Fruit fly (Drosophila melanogaster) whole organism, pupa: Measurements from ENCODE around the gene CG34253.

ENCODE experiments used
- CG10348 ChIP-seq: fragments of 200-800 bp; sonication (Bioruptor generic); IDR thresholded peaks from 2 replicates; pipeline ENCODE4 v1.3.6; 2022; ENCODE audit warnings: missing biosample characterization, missing genetic modification characterization
- CG12605 ChIP-seq: fragments of 200-800 bp; sonication (Bioruptor generic); IDR thresholded peaks from 2 replicates; pipeline ENCODE4 v1.3.6; 2022; ENCODE audit warnings: missing biosample characterization, missing genetic modification characterization
- CG13204 ChIP-seq: fragments of 200-800 bp; sonication (Bioruptor generic); optimal IDR thresholded peaks from 2 replicates; lab custom pipeline; 2018; ENCODE audit warnings: missing biosample characterization, mild to moderate bottlenecking, missing genetic modification characterization, moderate library complexity
- CG14655 ChIP-seq: fragments of 200-800 bp; sonication (Bioruptor generic); optimal IDR thresholded peaks from 3 replicates; lab custom pipeline; 2017; ENCODE audit warnings: mild to moderate bottlenecking, missing biosample characterization, missing genetic modification reagents, missing genetic modification characterization
- CG15710 ChIP-seq: fragments of 200-800 bp; sonication (Bioruptor generic); optimal IDR thresholded peaks from 2 replicates; lab custom pipeline; 2018; ENCODE audit warnings: missing biosample characterization, mild to moderate bottlenecking, missing genetic modification characterization, moderate library complexity
- CG17806 ChIP-seq: fragments of 200-800 bp; sonication (Bioruptor generic); optimal IDR thresholded peaks from 2 replicates; lab custom pipeline; 2018; ENCODE audit warnings: missing biosample characterization, mild to moderate bottlenecking, missing genetic modification characterization, moderate library complexity
- CG32121 ChIP-seq: fragments of 200-800 bp; sonication (Bioruptor generic); IDR thresholded peaks from 2 replicates; pipeline ENCODE4 v1.3.6; 2022; ENCODE audit warnings: missing biosample characterization, missing genetic modification characterization
- CG34367 ChIP-seq: fragments of 200-800 bp; sonication (Bioruptor generic); optimal IDR thresholded peaks from 2 replicates; lab custom pipeline; 2018; ENCODE audit warnings: missing biosample characterization, mild to moderate bottlenecking, missing genetic modification characterization
- CG4496 ChIP-seq: fragments of 200-800 bp; sonication (Bioruptor generic); IDR thresholded peaks from 3 replicates; pipeline ENCODE4 v1.3.6; 2022; ENCODE audit warnings: missing biosample characterization, missing genetic modification characterization
- CG8159 ChIP-seq: fragments of 200-800 bp; sonication (Bioruptor generic); optimal IDR thresholded peaks from 3 replicates; lab custom pipeline; 2018; ENCODE audit warnings: missing biosample characterization, mild to moderate bottlenecking, missing genetic modification characterization, moderate library complexity
- CG8301 ChIP-seq: fragments of 200-800 bp; sonication (Bioruptor generic); optimal IDR thresholded peaks from 2 replicates; lab custom pipeline; 2018; ENCODE audit warnings: missing biosample characterization, mild to moderate bottlenecking, missing genetic modification characterization
- CG9948 ChIP-seq: fragments of 200-800 bp; sonication (Bioruptor generic); optimal IDR thresholded peaks from 2 replicates; lab custom pipeline; 2018; ENCODE audit warnings: missing biosample characterization, mild to moderate bottlenecking, missing genetic modification characterization, moderate library complexity
- D1 ChIP-seq: fragments of 200-800 bp; sonication (Bioruptor generic); optimal IDR thresholded peaks from 2 replicates; lab custom pipeline; 2018; ENCODE audit warnings: missing biosample characterization, mild to moderate bottlenecking, missing genetic modification characterization, moderate library complexity
- EcR ChIP-seq: fragments of 200-800 bp; sonication (Bioruptor generic); optimal IDR thresholded peaks from 3 replicates; lab custom pipeline; 2019; ENCODE audit warnings: missing biosample characterization, missing genetic modification characterization, mild to moderate bottlenecking, moderate library complexity, missing genetic modification reagents
- Ets98B ChIP-seq: fragments of 200-800 bp; sonication (Bioruptor generic); IDR thresholded peaks from 2 replicates; pipeline ENCODE4 v1.3.6; 2022; ENCODE audit warnings: missing biosample characterization, missing genetic modification characterization
- Pif1A ChIP-seq: fragments of 200-800 bp; sonication (Bioruptor generic); optimal IDR thresholded peaks from 3 replicates; lab custom pipeline; 2016; ENCODE audit warnings: missing biosample characterization, missing genetic modification characterization
- Pif1B ChIP-seq: fragments of 200-800 bp; sonication (Bioruptor generic); optimal IDR thresholded peaks from 3 replicates; lab custom pipeline; 2016; ENCODE audit warnings: missing biosample characterization, missing genetic modification characterization
- Snoo ChIP-seq: fragments of 200-800 bp; sonication (Bioruptor generic); optimal IDR thresholded peaks from 3 replicates; lab custom pipeline; 2017; ENCODE audit warnings: missing biosample characterization, mild to moderate bottlenecking, missing genetic modification characterization, inconsistent platforms
- fd96Ca ChIP-seq: fragments of 200-800 bp; sonication (Bioruptor generic); IDR thresholded peaks from 3 replicates; pipeline ENCODE4 v1.3.6; 2022; ENCODE audit warnings: missing biosample characterization, missing genetic modification characterization
- gl ChIP-seq: fragments of 200-800 bp; sonication (Bioruptor generic); optimal IDR thresholded peaks from 2 replicates; lab custom pipeline; 2018; ENCODE audit warnings: missing biosample characterization, mild to moderate bottlenecking, missing genetic modification characterization
- rn ChIP-seq: fragments of 200-800 bp; sonication (Bioruptor generic); IDR thresholded peaks from 2 replicates; pipeline ENCODE4 v1.3.6; 2022; ENCODE audit warnings: missing biosample characterization, missing genetic modification characterization

CG34253 gene

DNA sequence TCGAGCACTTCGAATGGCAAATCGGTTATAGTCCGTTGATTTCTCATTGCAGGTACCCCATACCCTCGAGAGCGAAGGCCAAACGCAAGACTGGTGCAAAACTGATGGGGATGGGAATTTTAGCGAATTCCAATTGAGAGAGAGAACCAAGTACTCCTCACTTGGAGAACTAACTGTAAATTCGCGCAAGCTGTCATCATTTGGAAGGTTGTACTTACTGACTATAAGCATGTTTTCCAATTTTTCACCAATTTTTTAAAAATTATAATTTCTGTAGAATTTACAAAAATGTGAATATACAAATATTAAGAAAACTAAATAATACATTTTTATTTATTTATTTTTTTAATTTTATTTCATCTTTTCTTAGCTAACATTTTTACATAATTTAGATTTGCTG, 15.1 kb downstream of the CG34253 start, which contains the start of gene CG44005:
Gene CG44005 (minus strand): TSS at position 101 of the 400 bp plus-strand sequence.
- TF ChIP-seq EcR (no peak), CG13204 (no peak), CG12605 (GFP tag; lab: Robert Waterston, UW) (no peak), CG32121 (GFP tag; lab: Robert Waterston, UW) (no peak), Pif1B (GFP tag; lab: Kevin White, UChicago) (no peak), fd96Ca (GFP tag; lab: Robert Waterston, UW) (no peak), CG9948 (tag; lab: Kevin White, UChicago) (no peak), Pif1A (GFP tag; lab: Kevin White, UChicago) (no peak), CG14655 (GFP tag; lab: Kevin White, UChicago) (no peak), CG8159 (no peak), CG8301 (no peak), rn (GFP tag; lab: Robert Waterston, UW) (no peak), CG10348 (no peak)
- TF ChIP-seq, all 21 proteins: peak for 0

DNA sequence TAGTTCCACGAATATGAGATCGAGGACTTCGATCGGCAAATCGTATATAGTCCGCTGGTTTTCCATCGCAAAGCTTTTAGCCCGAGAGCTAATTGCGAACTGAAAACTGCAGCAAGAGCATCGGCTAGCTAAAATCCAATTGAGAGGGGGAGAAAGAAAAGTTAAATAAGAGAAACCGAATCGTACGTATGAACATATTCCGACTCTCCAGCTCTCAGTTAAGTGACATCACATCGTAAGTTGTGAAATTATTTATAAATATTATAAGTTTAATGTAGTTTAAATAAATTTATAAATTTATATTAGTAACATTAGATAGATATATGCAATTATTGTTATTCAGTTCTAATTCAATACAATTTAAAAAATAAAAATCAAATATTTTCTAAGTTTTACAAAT, 17.1 kb downstream of the CG34253 start, which contains the start of gene CG44006:
Gene CG44006 (minus strand): TSS at position 101 of the 400 bp plus-strand sequence.
- TF ChIP-seq CG10348: no peak
- no peak for TF ChIP-seq CG32121 (GFP tag; lab: Robert Waterston, UW)
- no peak for TF ChIP-seq Ets98B
- no peak for TF ChIP-seq Pif1A (GFP tag; lab: Kevin White, UChicago)
- TF ChIP-seq CG8159: no peak
- no peak for TF ChIP-seq D1 (tag; lab: Kevin White, UChicago)
- TF ChIP-seq CG13204: no peak
- TF ChIP-seq CG9948 (tag; lab: Kevin White, UChicago): no peak
- no peak for TF ChIP-seq gl (tag; lab: Kevin White, UChicago)
- TF ChIP-seq CG8301: no peak
- peak; percentile 68 for TF ChIP-seq EcR
- TF ChIP-seq CG12605 (GFP tag; lab: Robert Waterston, UW): peak; percentile 16; the same call in 1 of the 2 replicates
- no peak for TF ChIP-seq CG17806

DNA sequence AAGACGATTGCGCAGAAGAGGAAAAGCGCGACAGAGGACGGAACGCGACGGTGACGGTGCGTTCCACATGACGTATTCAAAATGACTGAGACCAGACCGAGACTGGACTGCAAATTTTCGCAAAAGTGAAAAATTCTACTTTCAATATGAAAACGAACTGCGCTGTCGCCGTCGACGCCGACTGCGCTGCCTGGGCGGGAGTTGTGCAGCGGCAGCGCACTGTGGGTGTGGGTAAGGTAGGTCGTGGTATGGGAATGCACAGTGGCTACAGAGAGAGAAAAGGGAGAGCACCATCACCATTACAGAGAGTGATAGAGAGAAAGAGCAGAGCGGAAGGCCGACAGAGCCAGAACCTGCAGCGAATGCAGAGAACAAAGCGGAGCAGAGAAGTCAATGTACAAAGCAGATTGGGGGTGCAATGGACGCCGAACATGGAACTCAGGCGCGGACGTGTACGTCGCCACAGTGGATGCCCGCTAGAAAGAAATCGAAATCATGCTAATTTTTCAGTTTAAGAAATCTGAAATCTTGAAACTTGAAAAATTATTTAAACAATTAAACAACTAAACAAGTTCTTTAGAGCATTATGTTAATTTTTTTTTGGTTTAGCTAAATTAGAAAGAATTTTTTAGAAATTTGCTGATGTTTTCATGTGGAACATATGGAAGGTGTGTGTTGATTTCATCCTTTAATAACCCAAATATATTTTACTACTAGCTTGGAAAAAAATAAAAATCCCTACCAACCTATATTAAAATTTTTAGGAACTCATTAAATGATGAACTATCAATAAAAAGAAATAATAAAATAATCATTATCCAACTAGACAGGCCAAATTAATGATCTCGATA, 22.3 kb downstream of the CG34253 start, which contains the start of gene Eip75B:
Gene Eip75B (minus strand): TSS at position 65 of the 851 bp plus-strand sequence.
- TF ChIP-seq Ets98B (no peak), Pif1A (GFP tag; lab: Kevin White, UChicago) (peak; percentile 17), CG9948 (tag; lab: Kevin White, UChicago) (peak; percentile 76), gl (tag; lab: Kevin White, UChicago) (no peak), CG17806 (peak; percentile 48), EcR (peak; percentile 98), CG12605 (GFP tag; lab: Robert Waterston, UW) (peak; percentile 56; the same call in 1 of the 2 replicates), CG10348 (no peak), rn (GFP tag; lab: Robert Waterston, UW) (no peak), Pif1B (GFP tag; lab: Kevin White, UChicago) (peak; percentile 18), Snoo (tag; lab: Kevin White, UChicago) (no peak), fd96Ca (GFP tag; lab: Robert Waterston, UW) (no peak), CG8159 (peak; percentile 80), CG15710 (tag; lab: Kevin White, UChicago) (peak; percentile 66), CG34367 (tag; lab: Kevin White, UChicago) (peak; percentile 47), CG13204 (no peak), CG8301 (peak; percentile 62), CG14655 (GFP tag; lab: Kevin White, UChicago) (peak; percentile 81), CG32121 (GFP tag; lab: Robert Waterston, UW) (peak; percentile 51), D1 (tag; lab: Kevin White, UChicago) (peak; percentile 78), CG4496 (GFP tag; lab: Robert Waterston, UW) (peak; percentile 72; the same call in 1 of the 3 replicates)

DNA sequence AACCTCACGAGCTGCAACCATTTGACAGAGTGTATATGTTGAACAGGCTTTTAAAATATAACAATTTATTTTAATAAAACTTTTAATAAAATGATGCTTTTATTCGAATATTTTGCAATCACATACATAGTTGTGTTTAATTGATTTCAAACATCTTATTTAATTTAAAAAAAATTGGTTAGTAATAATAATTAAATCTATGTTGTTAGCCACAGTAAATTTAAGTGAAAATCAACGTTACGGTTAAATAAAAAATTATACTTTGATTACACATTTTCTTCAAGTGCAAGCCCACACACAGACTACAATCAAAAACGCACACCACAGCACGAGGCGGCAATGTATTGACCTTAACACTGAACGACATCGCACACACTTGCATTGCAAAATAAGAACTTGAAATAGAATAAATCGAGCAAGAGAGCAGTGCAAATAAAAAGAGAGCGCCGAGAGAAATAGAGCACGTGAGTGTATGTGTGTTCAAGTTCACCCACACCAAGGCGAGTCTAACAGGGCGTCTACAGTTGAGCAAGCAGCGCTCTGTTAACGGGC, 24.1 kb downstream of the CG34253 start:
- TF ChIP-seq Pif1B (GFP tag; lab: Kevin White, UChicago) (peak; percentile 63), CG34367 (tag; lab: Kevin White, UChicago) (peak; percentile 78), Ets98B (peak; percentile 76), CG4496 (GFP tag; lab: Robert Waterston, UW) (peak; percentile 85), CG10348 (no peak), CG32121 (GFP tag; lab: Robert Waterston, UW) (peak; percentile 78), fd96Ca (GFP tag; lab: Robert Waterston, UW) (peak; percentile 83), CG14655 (GFP tag; lab: Kevin White, UChicago) (peak; percentile 90), Pif1A (GFP tag; lab: Kevin White, UChicago) (peak; percentile 85), D1 (tag; lab: Kevin White, UChicago) (peak; percentile 81), CG13204 (peak; percentile 76), CG9948 (tag; lab: Kevin White, UChicago) (peak; percentile 71), rn (GFP tag; lab: Robert Waterston, UW) (no peak), CG8301 (peak; percentile 82), CG12605 (GFP tag; lab: Robert Waterston, UW) (no peak; the same call in none of the 2 replicates), CG15710 (tag; lab: Kevin White, UChicago) (peak; percentile 83), gl (tag; lab: Kevin White, UChicago) (peak; percentile 84), CG8159 (peak; percentile 84), CG17806 (peak; percentile 80), EcR (peak; percentile 95), Snoo (tag; lab: Kevin White, UChicago) (peak; percentile 55)
